Worm (Caenorhabditis elegans): ENCODE data around the gene acp-7.

acp-7 gene

DNA sequence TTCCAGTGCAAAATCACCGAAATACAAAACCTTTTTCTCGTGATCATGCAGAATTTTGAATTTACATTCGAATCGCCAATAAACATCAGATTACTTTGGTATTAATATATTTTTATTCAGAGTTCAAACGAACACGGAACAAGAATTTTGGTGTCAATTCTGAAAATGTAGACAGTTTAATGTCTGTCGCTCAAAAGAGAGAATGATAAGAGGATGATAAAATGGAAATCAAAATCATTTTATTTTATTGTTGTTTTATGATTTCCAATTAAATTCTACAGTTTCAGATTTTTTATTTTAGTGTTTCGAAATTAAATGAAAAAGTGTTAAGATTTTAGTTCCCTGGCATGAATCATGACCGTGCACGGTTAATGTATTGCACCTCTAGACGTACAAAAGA, 893 bp upstream of the acp-7 start:
- TF ChIP-seq ces-1 (GFP tag; optimal IDR thresholded peaks at IDR 0.05) (no peak), unc-130 (GFP tag; optimal IDR thresholded peaks at IDR 0.05) (no peak), hlh-11 (tag; optimal IDR thresholded peaks at IDR 0.05) (peak; percentile 15), dmd-6 (GFP tag; IDR thresholded peaks at IDR 0.05) (peak; percentile 68), daf-16 (GFP tag; optimal IDR thresholded peaks at IDR 0.05) (no peak), daf-16 (tag; optimal IDR thresholded peaks at IDR 0.05) (peak; percentile 57), nhr-10 (tag; optimal IDR thresholded peaks at IDR 0.05) (no peak), php-3 (GFP tag; IDR thresholded peaks at IDR 0.05) (peak; percentile 98), dve-1 (tag; optimal IDR thresholded peaks at IDR 0.05; ENCODE audit: insufficient read depth) (peak; percentile 74), spr-1 (tag; optimal IDR thresholded peaks at IDR 0.05) (no peak), pqm-1 (tag; optimal IDR thresholded peaks at IDR 0.05) (peak; percentile 39)

DNA sequence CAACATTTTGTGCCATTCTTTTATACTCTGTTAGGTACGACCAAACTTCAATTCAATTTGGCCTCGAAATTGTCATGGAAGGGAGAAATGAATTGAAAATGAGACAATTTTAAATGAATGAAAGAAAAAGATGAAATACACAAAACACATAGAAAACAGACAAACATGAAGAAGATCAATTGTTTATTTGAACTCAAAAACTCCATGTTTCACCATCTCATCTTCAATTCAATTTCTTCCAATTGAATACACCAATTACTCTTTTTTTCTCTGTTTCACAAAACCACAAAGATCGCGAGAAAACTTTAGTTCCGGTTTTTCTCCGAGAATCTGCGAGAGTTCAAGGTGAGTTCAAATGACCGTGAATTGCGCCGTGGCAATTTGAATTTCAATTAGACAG, 4.3 kb downstream of the acp-7 start:
- TF ChIP-seq ces-1 (GFP tag; optimal IDR thresholded peaks at IDR 0.05) (no peak), lin-39 (tag; optimal IDR thresholded peaks at IDR 0.05) (no peak), daf-8 (GFP tag; IDR thresholded peaks at IDR 0.05) (no peak), nhr-77 (tag; optimal IDR thresholded peaks at IDR 0.05) (no peak), D1046.2 (GFP tag; IDR thresholded peaks at IDR 0.05) (no peak), jun-1 (tag; optimal IDR thresholded peaks at IDR 0.05) (no peak), aly-2 (tag; optimal IDR thresholded peaks at IDR 0.05) (no peak)

DNA sequence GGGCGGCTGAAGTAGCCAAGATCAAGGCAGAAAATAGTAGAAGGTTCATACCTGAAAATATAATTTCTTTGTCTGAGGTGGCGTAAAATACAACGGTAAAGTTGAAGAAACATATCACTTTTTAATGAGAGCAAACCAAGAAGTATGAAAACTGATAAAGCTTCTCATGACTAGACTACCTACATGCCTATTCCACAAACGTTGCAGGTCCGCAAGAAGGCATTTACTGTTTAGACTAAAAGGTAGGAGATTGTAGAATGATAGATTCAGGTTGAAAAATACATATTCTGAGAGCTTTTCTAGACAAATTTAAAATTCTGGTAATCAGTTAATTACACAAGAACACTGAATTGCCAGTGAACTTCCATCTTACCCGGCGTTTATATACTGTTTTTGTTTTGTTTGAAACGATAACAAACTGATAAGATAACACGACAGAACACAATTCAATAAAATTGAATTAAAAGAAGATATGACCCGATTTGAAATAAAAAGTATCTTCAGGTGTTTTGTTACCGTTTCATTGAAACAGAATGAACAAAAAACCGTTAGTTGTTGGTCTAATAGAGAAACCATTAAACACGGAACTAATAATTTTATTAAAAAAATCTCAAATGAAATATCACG, 5.3 kb downstream of the acp-7 start, which contains the start of gene acp-6:
TSS of gene acp-6 (minus strand) at position 51 of the 627 bp plus-strand sequence.
- no peak for TF ChIP-seq mdt-29 (GFP tag; IDR thresholded peaks at IDR 0.05)
- no peak for TF ChIP-seq egl-27 (tag; optimal IDR thresholded peaks at IDR 0.05)

DNA sequence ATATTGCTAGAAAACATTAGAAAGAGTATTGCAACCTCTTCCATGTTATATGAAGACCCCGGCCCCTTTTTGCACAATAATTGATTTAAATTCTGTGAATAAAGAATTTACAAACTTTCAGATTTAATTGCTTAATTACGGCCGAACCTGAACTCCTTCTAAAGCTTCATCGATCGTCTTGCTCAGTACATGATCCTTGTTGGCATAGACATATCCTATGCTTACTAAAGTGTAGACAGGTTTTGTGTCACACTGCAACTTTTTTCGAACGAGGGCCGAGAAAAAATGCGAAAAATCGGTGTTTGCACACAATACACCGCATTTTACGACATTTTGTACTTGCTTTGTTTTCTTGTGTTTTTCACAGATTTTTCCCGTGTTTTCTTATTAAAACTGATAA, 8.1 kb downstream of the acp-7 start:
- TF ChIP-seq snpc-1.2 (GFP tag; IDR thresholded peaks at IDR 0.05) (peak; percentile 92), Y48G9A.11 (GFP tag; IDR thresholded peaks at IDR 0.05) (peak; percentile 62), lin-38 (GFP tag; IDR thresholded peaks at IDR 0.05) (peak; percentile 51; the same call in 1 of the 2 replicates)

DNA sequence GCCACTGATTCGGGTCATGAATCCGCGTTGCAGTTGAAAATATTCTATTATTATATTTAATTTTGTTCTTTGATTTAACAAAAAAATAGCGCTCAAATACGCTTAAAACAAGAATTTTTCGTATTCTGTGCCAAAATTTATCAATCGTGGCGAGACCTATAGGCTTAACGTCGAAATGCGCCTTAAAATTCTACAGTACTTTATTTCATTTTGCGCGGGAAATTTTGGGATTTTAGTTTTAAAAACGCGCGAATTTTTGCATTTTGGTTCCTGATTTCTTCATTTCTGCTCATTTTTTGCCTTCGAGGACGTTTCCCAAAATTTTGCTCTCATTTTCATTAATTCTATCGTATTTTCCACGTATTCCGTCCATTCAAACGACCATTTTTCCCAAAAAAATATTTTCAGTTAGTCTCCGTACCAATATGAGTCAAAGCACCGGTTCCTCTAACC, 10.3 kb downstream of the acp-7 start, which contains the start of gene puf-11:
TSS of gene puf-11 (plus strand) at position 403 of the 453 bp plus-strand sequence.
- TF ChIP-seq unc-130 (GFP tag; optimal IDR thresholded peaks at IDR 0.05), result peak; percentile 80
- no peak for TF ChIP-seq unc-62 (GFP tag; optimal IDR thresholded peaks at IDR 0.05 in 1 of 2)
- no peak for TF ChIP-seq unc-62 (tag; optimal IDR thresholded peaks at IDR 0.05)
- no peak for TF ChIP-seq rbr-2 (tag; optimal IDR thresholded peaks at IDR 0.05)
- TF ChIP-seq duxl-1 (tag; optimal IDR thresholded peaks at IDR 0.05; ENCODE audit: poor library complexity), result no peak
- no peak for TF ChIP-seq dmd-8 (GFP tag; IDR thresholded peaks at IDR 0.05)
- no peak for TF ChIP-seq egl-27 (tag; optimal IDR thresholded peaks at IDR 0.05)
- TF ChIP-seq dve-1 (tag; optimal IDR thresholded peaks at IDR 0.05; ENCODE audit: insufficient read depth), result no peak
- TF ChIP-seq cey-2 (tag; optimal IDR thresholded peaks at IDR 0.05; ENCODE audit: borderline replicate concordance, insufficient read depth), result no peak
- TF ChIP-seq Y48G9A.11 (GFP tag; IDR thresholded peaks at IDR 0.05), result peak; percentile 87
- TF ChIP-seq R02D3.7 (tag; optimal IDR thresholded peaks at IDR 0.05), result no peak
- TF ChIP-seq pha-4 (GFP tag; IDR thresholded peaks at IDR 0.05), result no peak
- TF ChIP-seq pha-4 (tag; optimal IDR thresholded peaks at IDR 0.05), result no peak
- peak; percentile 91 for TF ChIP-seq snpc-1.2 (GFP tag; IDR thresholded peaks at IDR 0.05)
- TF ChIP-seq lin-1 (GFP tag; IDR thresholded peaks at IDR 0.05), result no peak
- peak; percentile 78 for TF ChIP-seq F49E8.2 (tag; optimal IDR thresholded peaks at IDR 0.05; ENCODE audit: borderline replicate concordance)
- TF ChIP-seq lir-3 (tag; optimal IDR thresholded peaks at IDR 0.05), result no peak
- TF ChIP-seq gei-8 (GFP tag; optimal IDR thresholded peaks at IDR 0.05), result no peak
- TF ChIP-seq zip-11 (GFP tag; IDR thresholded peaks at IDR 0.05), result no peak
- TF ChIP-seq lsy-2 (tag; optimal IDR thresholded peaks at IDR 0.05), result no peak
- TF ChIP-seq attf-4 (tag; optimal IDR thresholded peaks at IDR 0.05), result no peak
- TF ChIP-seq arid-1 (GFP tag; conservative IDR thresholded peaks at IDR 0.05), result no peak
- peak; percentile 67 for TF ChIP-seq lin-38 (GFP tag; IDR thresholded peaks at IDR 0.05)
- no peak for TF ChIP-seq madf-9 (GFP tag; conservative IDR thresholded peaks at IDR 0.05)
- no peak for TF ChIP-seq Y5F2A.4 (GFP tag; optimal IDR thresholded peaks at IDR 0.05)
- no peak for TF ChIP-seq F37D6.2 (tag; optimal IDR thresholded peaks at IDR 0.05)
- no peak for TF ChIP-seq hlh-11 (tag; optimal IDR thresholded peaks at IDR 0.05)
- TF ChIP-seq D1046.2 (GFP tag; IDR thresholded peaks at IDR 0.05), result no peak
- no peak for TF ChIP-seq nhr-10 (tag; optimal IDR thresholded peaks at IDR 0.05)
